Worm (Caenorhabditis elegans) whole organism, L3 larva: ENCODE measurements around the gene msp-57.

ENCODE experiments used
- ceh-82 ChIP-seq: fragments of 150-350 bp; optimal IDR thresholded peaks from 2 replicates; lab custom pipeline; 2014; ENCODE audit warnings: missing biosample characterization, missing genetic modification characterization
- elt-2 ChIP-seq: sonication (generic microtip); optimal IDR thresholded peaks from 2 replicates; lab custom pipeline; 2016; ENCODE audit warnings: missing genetic modification reagents, mild to moderate bottlenecking, missing genetic modification characterization, missing compliant biosample characterization
- fos-1 ChIP-seq: fragments of 150-350 bp; optimal IDR thresholded peaks from 2 replicates; lab custom pipeline; 2014; ENCODE audit warnings: missing biosample characterization, missing genetic modification characterization
- jun-1 ChIP-seq: fragments of 150-350 bp; optimal IDR thresholded peaks from 2 replicates; lab custom pipeline; 2014; ENCODE audit warnings: missing biosample characterization, missing genetic modification reagents, missing genetic modification characterization
- mdl-1 ChIP-seq: fragments of 150-350 bp; optimal IDR thresholded peaks from 2 replicates; lab custom pipeline; 2014; ENCODE audit warnings: missing biosample characterization, missing genetic modification characterization
- nhr-11 ChIP-seq: fragments of 150-350 bp; optimal IDR thresholded peaks from 2 replicates; lab custom pipeline; 2014; ENCODE audit warnings: missing biosample characterization, missing genetic modification characterization
- nhr-28 ChIP-seq: fragments of 150-350 bp; optimal IDR thresholded peaks from 2 replicates; lab custom pipeline; 2014; ENCODE audit warnings: missing biosample characterization, missing genetic modification characterization
- pha-4 ChIP-seq: fragments of 150-350 bp; optimal IDR thresholded peaks from 2 replicates; lab custom pipeline; 2014; ENCODE audit warnings: missing biosample characterization, missing genetic modification reagents, missing genetic modification characterization
- pqm-1 ChIP-seq: fragments of 150-350 bp; optimal IDR thresholded peaks from 2 replicates; lab custom pipeline; 2017; ENCODE audit warnings: missing biosample characterization, missing genetic modification characterization, inconsistent platforms
- skn-1 ChIP-seq: fragments of 150-350 bp; optimal IDR thresholded peaks from 2 replicates; lab custom pipeline; 2014; ENCODE audit warnings: missing biosample characterization, missing genetic modification characterization
- snpc-4 ChIP-seq: fragments of 150-350 bp; optimal IDR thresholded peaks from 2 replicates; lab custom pipeline; 2014; ENCODE audit warnings: missing biosample characterization, missing genetic modification characterization
- tbx-2 ChIP-seq: sonication (generic microtip); optimal IDR thresholded peaks from 2 replicates; lab custom pipeline; 2016; ENCODE audit warnings: mild to moderate bottlenecking, missing genetic modification characterization, missing compliant biosample characterization
- unc-62 ChIP-seq: fragments of 150-350 bp; sonication (generic microtip); optimal IDR thresholded peaks from 4 replicates; lab custom pipeline; 2014; ENCODE audit warnings: missing biosample characterization, missing genetic modification reagents, missing genetic modification characterization
- ztf-11 ChIP-seq: fragments of 150-350 bp; optimal IDR thresholded peaks from 2 replicates; lab custom pipeline; 2014; ENCODE audit warnings: missing biosample characterization, missing genetic modification characterization

- TF ChIP-seq ztf-11 (tag; lab: Kevin White, UChicago) (no peak), pqm-1 (tag; lab: Kevin White, UChicago) (no peak), mdl-1 (no peak), fos-1 (no peak), pha-4 (tag; lab: Kevin White, UChicago) (no peak), skn-1 (tag; lab: Kevin White, UChicago) (no peak), tbx-2 (tag; lab: Kevin White, UChicago) (no peak), elt-2 (tag; lab: Kevin White, UChicago) (peak; percentile 25), snpc-4 (tag; lab: Kevin White, UChicago) (no peak), nhr-28 (tag; lab: Kevin White, UChicago) (no peak), ceh-82 (tag; lab: Kevin White, UChicago) (no peak), unc-62 (GFP tag; lab: Kevin White, UChicago) (no peak), jun-1 (tag; lab: Kevin White, UChicago) (no peak), nhr-11 (tag; lab: Kevin White, UChicago) (no peak)
Observed at ce11 chrIV:5086961-5087326, 24.6 kb downstream of the msp-57 start.
